Worm (Caenorhabditis elegans): ENCODE measurements around the gene nhr-179.

DNA sequence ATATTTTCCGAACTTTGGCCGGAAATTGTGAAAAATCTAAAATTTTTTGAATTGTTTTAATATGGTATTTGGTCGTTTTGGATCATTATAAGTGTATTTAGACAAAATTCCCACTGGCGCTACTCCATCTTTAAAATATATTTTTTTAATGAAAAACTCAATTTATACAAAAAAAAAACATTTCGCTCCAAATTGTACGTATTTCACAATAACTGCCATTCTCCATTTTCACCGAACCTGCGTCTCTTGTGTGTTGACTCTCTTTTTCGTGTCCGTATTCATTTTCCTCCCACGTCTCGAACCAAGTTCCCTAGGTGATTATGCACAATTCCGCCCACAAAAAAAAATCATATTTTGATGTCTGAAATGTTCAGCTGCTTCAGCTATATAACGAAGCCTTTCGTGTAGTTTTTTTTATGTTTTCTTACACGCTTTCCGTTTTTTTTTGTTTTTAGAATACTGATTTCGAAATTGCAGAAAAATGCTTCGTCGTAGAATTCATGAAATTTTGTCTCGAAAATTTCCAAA, 18.0 kb downstream of the nhr-179 start, which contains the start of gene F16B4.2:
- peak; percentile 2 for TF ChIP-seq dve-1 (tag; optimal IDR thresholded peaks at IDR 0.05; ENCODE audit: insufficient read depth)
- no peak for TF ChIP-seq lin-15B (tag; optimal IDR thresholded peaks at IDR 0.05)
- no peak for TF ChIP-seq ama-1 (optimal IDR thresholded peaks at IDR 0.05)
- TF ChIP-seq lsy-2 (tag; optimal IDR thresholded peaks at IDR 0.05): no peak
- TF ChIP-seq daf-16 (GFP tag; optimal IDR thresholded peaks at IDR 0.05): no peak
- peak; percentile 38 for TF ChIP-seq daf-16 (tag; optimal IDR thresholded peaks at IDR 0.05)
- no peak for TF ChIP-seq nhr-102 (tag; optimal IDR thresholded peaks at IDR 0.05)
- TF ChIP-seq dpl-1 (GFP tag; optimal IDR thresholded peaks at IDR 0.05): no peak

Data from whole organism, L4 larva.